Fruit fly (Drosophila melanogaster) whole organism, adult: ENCODE measurements around the gene Irp-1B.

Experiments used
- CG14711 ChIP-seq: fragments of 200-800 bp; sonication (Bioruptor generic); optimal IDR thresholded peaks from 2 replicates; lab custom pipeline; 2018; ENCODE audit warnings: missing biosample characterization, mild to moderate bottlenecking, missing genetic modification characterization, moderate library complexity
- CG1620 ChIP-seq: fragments of 200-800 bp; sonication (Bioruptor generic); optimal IDR thresholded peaks from 2 replicates; lab custom pipeline; 2016; ENCODE audit warnings: missing biosample characterization, missing genetic modification characterization
- CG33017 ChIP-seq: fragments of 200-800 bp; sonication (Bioruptor generic); optimal IDR thresholded peaks from 2 replicates; lab custom pipeline; 2018; ENCODE audit warnings: missing biosample characterization, mild to moderate bottlenecking, missing genetic modification characterization, moderate library complexity
- CG5204 ChIP-seq: fragments of 200-800 bp; sonication (Bioruptor generic); optimal IDR thresholded peaks from 2 replicates; lab custom pipeline; 2016; ENCODE audit warnings: missing biosample characterization, missing genetic modification characterization
- CG7101 ChIP-seq: fragments of 200-800 bp; sonication (Bioruptor generic); optimal IDR thresholded peaks from 2 replicates; lab custom pipeline; 2018; ENCODE audit warnings: missing biosample characterization, mild to moderate bottlenecking, missing genetic modification characterization, moderate library complexity
- Clk ChIP-seq: fragments of 200-800 bp; sonication (Bioruptor generic); optimal IDR thresholded peaks from 2 replicates; lab custom pipeline; 2017; ENCODE audit warnings: missing biosample characterization, missing genetic modification characterization
- Crg-1 ChIP-seq: fragments of 200-800 bp; sonication (Bioruptor generic); optimal IDR thresholded peaks from 2 replicates; lab custom pipeline; 2016; ENCODE audit warnings: missing biosample characterization, missing genetic modification characterization
- Hr96 ChIP-seq: fragments of 200-800 bp; sonication (Bioruptor generic); optimal IDR thresholded peaks from 2 replicates; lab custom pipeline; 2016; ENCODE audit warnings: missing biosample characterization, missing genetic modification characterization
- bab1 ChIP-seq: fragments of 200-800 bp; sonication (Bioruptor generic); optimal IDR thresholded peaks from 3 replicates; lab custom pipeline; 2019; ENCODE audit warnings: missing biosample characterization, mild to moderate bottlenecking, missing genetic modification characterization, moderate library complexity
- kay ChIP-seq: fragments of 200-800 bp; sonication (Bioruptor generic); peaks from one replicate; lab custom pipeline; 2016; ENCODE audit warnings: missing biosample characterization, missing genetic modification characterization, borderline replicate concordance
- ovo ChIP-seq: fragments of 200-800 bp; sonication (Bioruptor generic); optimal IDR thresholded peaks from 2 replicates; lab custom pipeline; 2016; ENCODE audit warnings: missing biosample characterization, missing genetic modification characterization
- toe ChIP-seq: fragments of 200-800 bp; sonication (Bioruptor generic); optimal IDR thresholded peaks from 2 replicates; lab custom pipeline; 2016; ENCODE audit warnings: missing biosample characterization, missing genetic modification characterization

DNA sequence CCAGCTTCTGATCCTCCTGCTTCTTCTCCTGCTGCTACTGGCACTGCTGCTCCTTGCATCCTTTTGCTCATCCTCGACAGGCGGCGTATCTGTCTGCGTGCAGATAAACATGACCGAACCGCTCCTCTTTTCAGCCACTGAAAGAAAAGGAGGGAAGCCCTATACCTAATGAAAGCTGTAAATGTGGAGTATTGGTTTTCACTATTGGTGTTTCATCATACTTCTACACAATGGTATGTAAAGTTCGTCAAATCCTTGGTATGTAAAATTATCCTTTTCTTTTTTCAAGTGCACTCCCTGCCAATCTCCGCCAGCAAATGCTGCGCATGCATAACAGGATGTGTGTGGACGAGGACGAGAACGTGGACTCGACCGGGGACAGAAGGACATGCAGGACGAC is 15.7 kb upstream of the Irp-1B start, which contains the start of gene CG46270:
- TF ChIP-seq ovo (GFP tag; lab: Kevin White, UChicago) (no peak), toe (GFP tag; lab: Kevin White, UChicago) (no peak), Crg-1 (GFP tag; lab: Kevin White, UChicago) (no peak), CG1620 (no peak), kay (GFP tag; lab: Kevin White, UChicago) (no peak), CG7101 (tag; lab: Kevin White, UChicago) (no peak), Clk (GFP tag; lab: Kevin White, UChicago) (no peak), CG14711 (tag; lab: Kevin White, UChicago) (no peak), Hr96 (GFP tag; lab: Kevin White, UChicago) (no peak), bab1 (GFP tag; lab: Kevin White, UChicago) (no peak), CG5204 (no peak), CG33017 (no peak)
